Worm (Caenorhabditis elegans) whole organism, midembryonic: ENCODE results near the gene mfsd-6.

Experiments used
- T22C8.4 ChIP-seq: fragments of 200-800 bp; sonication (Bioruptor generic); IDR thresholded peaks from 2 replicates; pipeline ENCODE4 v1.3.6; 2022; ENCODE audit warnings: missing genetic modification characterization, missing compliant biosample characterization
- cog-1 ChIP-seq: sonication (generic microtip); optimal IDR thresholded peaks from 2 replicates; lab custom pipeline; 2016; ENCODE audit warnings: missing genetic modification characterization, missing compliant biosample characterization
- flt-1 ChIP-seq: fragments of 200-800 bp; sonication (Bioruptor generic); IDR thresholded peaks from 2 replicates; pipeline ENCODE4 v1.3.6; 2022; ENCODE audit warnings: missing genetic modification characterization, missing compliant biosample characterization
- klf-2 ChIP-seq: fragments of 200-800 bp; sonication (Bioruptor generic); conservative IDR thresholded peaks from 2 replicates; pipeline ENCODE4 v1.3.6; 2022; ENCODE audit warnings: missing genetic modification reagents, missing genetic modification characterization, missing compliant biosample characterization
- med-1 ChIP-seq: sonication (generic microtip); optimal IDR thresholded peaks from 2 replicates; lab custom pipeline; 2017; ENCODE audit warnings: missing genetic modification characterization, mild to moderate bottlenecking, missing compliant biosample characterization, antibody characterized with exemption, missing genetic modification reagents; ENCODE audit not compliant: insufficient read depth
- ref-1 ChIP-seq: fragments of 200-800 bp; sonication (Bioruptor generic); conservative IDR thresholded peaks from 2 replicates; pipeline ENCODE4 v1.3.6; 2022; ENCODE audit warnings: missing genetic modification reagents, missing genetic modification characterization, missing compliant biosample characterization
- tab-1 ChIP-seq: fragments of 200-800 bp; sonication (Bioruptor generic); IDR thresholded peaks from 2 replicates; pipeline ENCODE4 v1.3.6; 2022; ENCODE audit warnings: missing genetic modification characterization, missing compliant biosample characterization
- ztf-23 ChIP-seq: fragments of 200-800 bp; sonication (Bioruptor generic); IDR thresholded peaks from 2 replicates; pipeline ENCODE4 v1.3.6; 2022; ENCODE audit warnings: missing genetic modification reagents, missing genetic modification characterization, missing compliant biosample characterization
- ztf-29 ChIP-seq: fragments of 200-800 bp; sonication (Bioruptor generic); IDR thresholded peaks from 2 replicates; pipeline ENCODE4 v1.3.6; 2022; ENCODE audit warnings: missing genetic modification reagents, missing genetic modification characterization, missing compliant biosample characterization

DNA sequence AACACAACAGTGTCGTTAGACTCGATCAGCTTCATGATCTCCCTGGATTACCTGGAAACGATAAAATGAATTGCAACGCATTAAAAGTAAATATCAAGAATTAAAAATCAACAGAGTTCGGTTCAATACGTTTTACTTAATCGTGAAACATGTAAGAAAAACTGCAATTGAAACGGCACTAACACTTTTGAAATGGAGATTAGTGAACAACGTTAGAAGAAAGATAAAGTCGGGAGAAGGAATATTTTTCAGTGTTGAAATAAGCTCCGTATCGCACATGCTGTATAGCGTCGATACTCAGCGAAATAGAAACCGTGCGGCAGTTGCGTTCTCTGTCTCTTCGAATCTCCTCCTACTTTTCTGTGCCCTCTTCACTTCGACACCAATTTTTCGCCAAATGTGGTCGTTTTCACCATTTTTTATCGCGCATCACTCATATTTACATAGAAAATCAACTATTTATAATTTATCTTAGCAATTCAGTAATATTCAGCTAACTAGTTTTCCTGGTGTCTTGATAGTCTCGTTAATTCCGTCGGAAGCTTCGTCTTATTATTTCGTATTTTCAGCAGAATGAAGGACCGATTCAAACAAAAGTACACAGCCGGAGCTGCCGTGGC is 6.3 kb downstream of the mfsd-6 start, which contains the start of the genes rpl-9 and lpd-7:
- no peak for TF ChIP-seq ref-1
- no peak for TF ChIP-seq ztf-29 (GFP tag; lab: Robert Waterston, UW)
- no peak for TF ChIP-seq T22C8.4
- 0 out of 2 replicates have a peak, but pooled peaks have one; percentile 61 for TF ChIP-seq flt-1 (GFP tag; lab: Robert Waterston, UW)
- TF ChIP-seq cog-1 (tag; lab: Kevin White, UChicago), result peak; percentile 17
- no peak for TF ChIP-seq tab-1 (GFP tag; lab: Robert Waterston, UW)
- no peak for TF ChIP-seq ztf-23
- TF ChIP-seq med-1 (GFP tag; lab: Kevin White, UChicago), result no peak
- no peak for TF ChIP-seq klf-2 (GFP tag; lab: Robert Waterston, UW)
